Fruit fly (Drosophila melanogaster) whole organism, wandering third instar larva: ENCODE measurements around the gene CG6428.
A peak's percentile ranks its signal among the peaks of the same experiment; 100 is the strongest.

ENCODE experiments used
- Abd-B ChIP-seq: fragments of >200 bp; optimal IDR thresholded peaks from 2 replicates; lab custom pipeline; 2017; ENCODE audit warnings: missing biosample characterization, missing genetic modification characterization
- CG32264 ChIP-seq: fragments of 200-800 bp; sonication (Bioruptor generic); optimal IDR thresholded peaks from 2 replicates; lab custom pipeline; 2016; ENCODE audit warnings: missing biosample characterization, missing genetic modification characterization
- CG9705 ChIP-seq: fragments of 200-800 bp; sonication (Bioruptor generic); optimal IDR thresholded peaks from 2 replicates; lab custom pipeline; 2018; ENCODE audit warnings: missing biosample characterization, mild to moderate bottlenecking, missing genetic modification characterization
- CrebA ChIP-seq: fragments of 200-800 bp; sonication (Bioruptor generic); optimal IDR thresholded peaks from 2 replicates; lab custom pipeline; 2016; ENCODE audit warnings: missing biosample characterization, mild to moderate bottlenecking, missing genetic modification characterization, borderline replicate concordance
- Dfd ChIP-seq: fragments of >200 bp; optimal IDR thresholded peaks from 2 replicates; lab custom pipeline; 2017; ENCODE audit warnings: missing biosample characterization, missing genetic modification characterization
- Dif ChIP-seq: fragments of 200-275, 200-300 bp; sonication (Bioruptor generic); optimal IDR thresholded peaks from 2 replicates; lab custom pipeline; 2018; ENCODE audit warnings: missing biosample characterization, missing genetic modification characterization; ENCODE audit not compliant: partially characterized antibody
- GATAd ChIP-seq: sonication (Bioruptor generic); optimal IDR thresholded peaks from 2 replicates; lab custom pipeline; 2016; ENCODE audit warnings: missing biosample characterization, missing genetic modification characterization
- HLH106 ChIP-seq: fragments of 200-800 bp; optimal IDR thresholded peaks from 3 replicates; lab custom pipeline; 2019; ENCODE audit warnings: missing biosample characterization, mild to moderate bottlenecking, missing genetic modification characterization, moderate library complexity
- Hnf4 ChIP-seq: fragments of 200-800 bp; sonication (Bioruptor generic); optimal IDR thresholded peaks from 2 replicates; lab custom pipeline; 2016; ENCODE audit warnings: missing biosample characterization, mild to moderate bottlenecking, missing genetic modification characterization
- Hr78 ChIP-seq: fragments of >200 bp; optimal IDR thresholded peaks from 2 replicates; lab custom pipeline; 2017; ENCODE audit warnings: missing biosample characterization, missing genetic modification characterization
- Hr83 ChIP-seq: fragments of 200-300 bp; sonication (Bioruptor generic); optimal IDR thresholded peaks from 2 replicates; lab custom pipeline; 2016; ENCODE audit warnings: missing biosample characterization, mild to moderate bottlenecking, missing genetic modification characterization, moderate library complexity; ENCODE audit not compliant: poor library complexity, severe bottlenecking
- Jra ChIP-seq: sonication (Bioruptor generic); optimal IDR thresholded peaks from 2 replicates; lab custom pipeline; 2016; ENCODE audit warnings: missing biosample characterization, missing genetic modification characterization
- Mio ChIP-seq: sonication (Bioruptor generic); optimal IDR thresholded peaks from 2 replicates; lab custom pipeline; 2016; ENCODE audit warnings: missing biosample characterization, missing genetic modification characterization
- Myc ChIP-seq: fragments of >200 bp; optimal IDR thresholded peaks from 2 replicates; lab custom pipeline; 2017
- N ChIP-seq: fragments of >200 bp; optimal IDR thresholded peaks from 2 replicates; lab custom pipeline; 2018; ENCODE audit warnings: missing biosample characterization, missing external identifiers, missing genetic modification characterization
- OdsH ChIP-seq: fragments of 200-800 bp; sonication (Bioruptor generic); optimal IDR thresholded peaks from 2 replicates; lab custom pipeline; 2016; ENCODE audit warnings: missing biosample characterization, mild to moderate bottlenecking, missing genetic modification characterization
- Rel ChIP-seq, 2 experiments: fragments of 200-800 bp; sonication (Bioruptor generic) in 1 of 2; optimal IDR thresholded peaks; 2 replicates in 1 of 2; 3 replicates in 1 of 2; lab custom pipeline; 2016 to 2019; ENCODE audit warnings: mild to moderate bottlenecking in 2 of 2, missing biosample characterization in 2 of 2, missing genetic modification characterization in 2 of 2, moderate library complexity in 1 of 2
- Sp1 ChIP-seq: fragments of 200-800 bp; sonication (Bioruptor generic); optimal IDR thresholded peaks from 3 replicates; lab custom pipeline; 2019; ENCODE audit warnings: missing biosample characterization, mild to moderate bottlenecking, missing genetic modification characterization, moderate library complexity
- Vsx2 ChIP-seq: fragments of 200-300, 225-300 bp; sonication (Bioruptor generic); optimal IDR thresholded peaks from 2 replicates; lab custom pipeline; 2018; ENCODE audit warnings: missing biosample characterization, missing genetic modification characterization; ENCODE audit not compliant: partially characterized antibody
- br ChIP-seq: fragments of 200-800 bp; sonication (Bioruptor generic); optimal IDR thresholded peaks from 2 replicates; lab custom pipeline; 2016; ENCODE audit warnings: missing biosample characterization, missing genetic modification characterization
- brk ChIP-seq: fragments of 200-800 bp; sonication (Bioruptor generic); optimal IDR thresholded peaks from 2 replicates; lab custom pipeline; 2016; ENCODE audit warnings: missing biosample characterization, mild to moderate bottlenecking, missing genetic modification characterization
- dl ChIP-seq, 2 experiments: fragments of 175-275, 200-275 bp in 1 of 2; fragments of 200-275 bp in 1 of 2; sonication (Bioruptor generic); optimal IDR thresholded peaks; lab custom pipeline; 2018; ENCODE audit warnings: mild to moderate bottlenecking in 2 of 2, missing biosample characterization in 2 of 2, missing genetic modification characterization in 2 of 2, moderate library complexity in 2 of 2; ENCODE audit not compliant: partially characterized antibody in 2 of 2, insufficient read depth in 1 of 2
- dmrt93B ChIP-seq: fragments of 200-800 bp; sonication (Bioruptor generic); optimal IDR thresholded peaks from 2 replicates; lab custom pipeline; 2018; ENCODE audit warnings: missing biosample characterization, mild to moderate bottlenecking, missing genetic modification characterization
- dsf ChIP-seq: sonication (Bioruptor generic); optimal IDR thresholded peaks from 2 replicates; lab custom pipeline; 2016; ENCODE audit warnings: missing biosample characterization, missing genetic modification characterization, borderline replicate concordance
- ey ChIP-seq: fragments of 200-800 bp; sonication (Bioruptor generic); optimal IDR thresholded peaks from 2 replicates; lab custom pipeline; 2016; ENCODE audit warnings: missing biosample characterization, missing genetic modification characterization
- foxo ChIP-seq, 2 experiments: fragments of 200-800 bp; sonication (Bioruptor generic); optimal IDR thresholded peaks; 2 replicates in 1 of 2; 3 replicates in 1 of 2; lab custom pipeline; 2016 to 2017; ENCODE audit warnings: missing biosample characterization in 2 of 2, missing genetic modification characterization in 2 of 2
- fru ChIP-seq: fragments of 200-800 bp; sonication (Bioruptor generic); optimal IDR thresholded peaks from 3 replicates; lab custom pipeline; 2016; ENCODE audit warnings: missing biosample characterization, mild to moderate bottlenecking, missing genetic modification characterization
- h ChIP-seq: fragments of 200-800 bp; sonication (Bioruptor generic); optimal IDR thresholded peaks from 3 replicates; lab custom pipeline; 2016; ENCODE audit warnings: missing biosample characterization, mild to moderate bottlenecking, missing genetic modification characterization
- jim ChIP-seq: fragments of 175-275, 200-325 bp; sonication (Bioruptor generic); optimal IDR thresholded peaks from 2 replicates; lab custom pipeline; 2016; ENCODE audit warnings: missing biosample characterization, mild to moderate bottlenecking, missing genetic modification characterization
- lola ChIP-seq: fragments of >200 bp; optimal IDR thresholded peaks from 2 replicates; lab custom pipeline; 2017; ENCODE audit warnings: missing biosample characterization, missing genetic modification characterization
- pan ChIP-seq: fragments of >200 bp; optimal IDR thresholded peaks from 2 replicates; lab custom pipeline; 2017
- psq ChIP-seq: fragments of 200-800 bp; sonication (Bioruptor generic); optimal IDR thresholded peaks from 3 replicates; lab custom pipeline; 2017; ENCODE audit warnings: missing biosample characterization, mild to moderate bottlenecking, missing genetic modification characterization, moderate library complexity
- rgr ChIP-seq: fragments of 200-800 bp; sonication (Bioruptor generic); optimal IDR thresholded peaks from 3 replicates; lab custom pipeline; 2016; ENCODE audit warnings: missing biosample characterization, mild to moderate bottlenecking, missing genetic modification characterization
- sage ChIP-seq: fragments of 200-800 bp; sonication (Bioruptor generic); optimal IDR thresholded peaks from 2 replicates; lab custom pipeline; 2016; ENCODE audit warnings: missing biosample characterization, mild to moderate bottlenecking, missing genetic modification characterization
- sv ChIP-seq: fragments of 200-800 bp; sonication (Bioruptor generic); optimal IDR thresholded peaks from 3 replicates; lab custom pipeline; 2016; ENCODE audit warnings: missing biosample characterization, missing genetic modification characterization
- tai ChIP-seq: sonication (Bioruptor generic); optimal IDR thresholded peaks from 2 replicates; lab custom pipeline; 2016; ENCODE audit warnings: missing biosample characterization, missing genetic modification characterization
- usp ChIP-seq: fragments of >200 bp; optimal IDR thresholded peaks from 2 replicates; lab custom pipeline; 2017; ENCODE audit warnings: missing biosample characterization, missing genetic modification characterization
- woc ChIP-seq: sonication (Bioruptor generic); optimal IDR thresholded peaks from 2 replicates; lab custom pipeline; 2016; ENCODE audit warnings: missing biosample characterization, mild to moderate bottlenecking, missing genetic modification characterization

CG6428 gene

dm6 chrX:4010179-4010578 is 41.7 kb upstream of the CG6428 start:
- no peak for TF ChIP-seq usp (GFP tag; lab: Kevin White, UChicago)
- TF ChIP-seq br, result peak; percentile 67
- TF ChIP-seq Dif (GFP tag; lab: Kevin White, UChicago), result no peak
- TF ChIP-seq OdsH, result peak; percentile 47
- TF ChIP-seq h (GFP tag; lab: Kevin White, UChicago), result peak; percentile 73
- no peak for TF ChIP-seq sv (GFP tag; lab: Kevin White, UChicago)
- no peak for TF ChIP-seq sage (GFP tag; lab: Kevin White, UChicago)
- TF ChIP-seq Jra (GFP tag; lab: Kevin White, UChicago), result no peak
- no peak for TF ChIP-seq GATAd (GFP tag; lab: Kevin White, UChicago)
- TF ChIP-seq Myc (lab: Kevin White, UChicago), result no peak
- TF ChIP-seq tai (GFP tag; lab: Kevin White, UChicago), result peak; percentile 8
- no peak for TF ChIP-seq Rel (GFP tag; optimal IDR thresholded peaks at IDR 0.05; lab: Kevin White, UChicago)
- TF ChIP-seq Rel (tag; optimal IDR thresholded peaks at IDR 0.05; lab: Kevin White, UChicago), result no peak
- TF ChIP-seq dmrt93B (GFP tag; lab: Kevin White, UChicago), result peak; percentile 44
- TF ChIP-seq lola, result no peak
- no peak for TF ChIP-seq dl (GFP tag; optimal IDR thresholded peaks at IDR 0.05; lab: Kevin White, UChicago; ENCODE audit: insufficient read depth in 1 of 2, partially characterized antibody in 2 of 2)
- TF ChIP-seq ey (GFP tag; lab: Kevin White, UChicago), result peak; percentile 66
- TF ChIP-seq jim (GFP tag; lab: Kevin White, UChicago), result no peak
- peak; percentile 38 for TF ChIP-seq psq (GFP tag; lab: Kevin White, UChicago)
- TF ChIP-seq brk, result no peak
- peak; percentile 2 for TF ChIP-seq CG9705 (GFP tag; lab: Kevin White, UChicago)
- peak; percentile 70 for TF ChIP-seq fru (GFP tag; lab: Kevin White, UChicago)
- TF ChIP-seq dsf (GFP tag; lab: Kevin White, UChicago), result no peak
- TF ChIP-seq Mio (GFP tag; lab: Kevin White, UChicago), result no peak
- TF ChIP-seq N (GFP tag; lab: Kevin White, UChicago), result no peak
- peak; percentile 12 for TF ChIP-seq CG32264 (GFP tag; lab: Kevin White, UChicago)
- peak; percentile 42 for TF ChIP-seq Sp1 (GFP tag; lab: Kevin White, UChicago)
- TF ChIP-seq woc (GFP tag; lab: Kevin White, UChicago), result peak; percentile 58
- no peak for TF ChIP-seq Hr78 (GFP tag; lab: Kevin White, UChicago)
- peak; percentile 53 for TF ChIP-seq Hnf4 (GFP tag; lab: Kevin White, UChicago)
- TF ChIP-seq Hr83, result no peak
- no peak for TF ChIP-seq Dfd (GFP tag; lab: Kevin White, UChicago)
- peak; percentile 15 for TF ChIP-seq CrebA (GFP tag; lab: Kevin White, UChicago)
- TF ChIP-seq rgr (GFP tag; lab: Kevin White, UChicago), result peak; percentile 58
- peak in 1 of 2 experiments; percentile 68 for TF ChIP-seq foxo (GFP tag; optimal IDR thresholded peaks at IDR 0.05; lab: Kevin White, UChicago)
- TF ChIP-seq Abd-B, result no peak
- TF ChIP-seq pan (lab: Kevin White, UChicago), result no peak
- TF ChIP-seq Vsx2, result no peak
- peak; percentile 65 for TF ChIP-seq HLH106

dm6 chrX:4005047-4005446 is 36.6 kb upstream of the CG6428 start:
- TF ChIP-seq N (GFP tag; lab: Kevin White, UChicago), result no peak
- no peak for TF ChIP-seq br
- TF ChIP-seq h (GFP tag; lab: Kevin White, UChicago), result no peak
- TF ChIP-seq rgr (GFP tag; lab: Kevin White, UChicago), result no peak
- TF ChIP-seq woc (GFP tag; lab: Kevin White, UChicago), result no peak
- no peak for TF ChIP-seq Abd-B
- TF ChIP-seq HLH106, result no peak
- TF ChIP-seq CrebA (GFP tag; lab: Kevin White, UChicago), result no peak

dm6 chrX:3971250-3971649 is 2.8 kb upstream of the CG6428 start, which contains the start of gene CG6414:
Gene CG6414, minus strand, starts transcription at chrX:3971350.
- TF ChIP-seq Hr83 (no peak), ey (GFP tag; lab: Kevin White, UChicago) (no peak), Sp1 (GFP tag; lab: Kevin White, UChicago) (no peak), pan (lab: Kevin White, UChicago) (no peak), dmrt93B (GFP tag; lab: Kevin White, UChicago) (no peak), CrebA (GFP tag; lab: Kevin White, UChicago) (no peak), br (no peak), Dfd (GFP tag; lab: Kevin White, UChicago) (no peak), brk (no peak), CG32264 (GFP tag; lab: Kevin White, UChicago) (no peak), lola (no peak), OdsH (no peak), fru (GFP tag; lab: Kevin White, UChicago) (no peak), Vsx2 (no peak)
- TF ChIP-seq, all 38 proteins: peak for 0
